Fruit fly (Drosophila melanogaster) Kc167 (cell line): ENCODE measurements around the gene mtsh.

Experiments
- Myc ChIP-seq: fragments of >200 bp; optimal IDR thresholded peaks from 2 replicates; lab custom pipeline; 2017; ENCODE audit warnings: missing external identifiers
- Sin3A ChIP-seq: fragments of >200 bp; optimal IDR thresholded peaks from 2 replicates; lab custom pipeline; 2018; ENCODE audit warnings: missing external identifiers
- h ChIP-seq: fragments of >200 bp; optimal IDR thresholded peaks from 3 replicates; lab custom pipeline; 2018; ENCODE audit warnings: missing external identifiers
- insv ChIP-seq: fragments of >200 bp; optimal IDR thresholded peaks from 3 replicates; lab custom pipeline; 2018; ENCODE audit warnings: missing external identifiers
- psq ChIP-seq: fragments of >200 bp; optimal IDR thresholded peaks from 2 replicates; lab custom pipeline; 2017; ENCODE audit warnings: missing external identifiers
- ttk ChIP-seq: sonication (Bioruptor generic); optimal IDR thresholded peaks from 2 replicates; lab custom pipeline; 2017; ENCODE audit warnings: missing external identifiers

Gene mtsh

dm6 chr2L:8350560-8351171, 31.0 kb upstream of the mtsh start:
- TF ChIP-seq insv (lab: Kevin White, UChicago) = no peak

dm6 chr2L:8346260-8346659, 26.6 kb upstream of the mtsh start, which contains the start of gene CG7778:
Gene CG7778 (plus strand): TSS chr2L:8346620.
- TF ChIP-seq insv (lab: Kevin White, UChicago) (no peak), Sin3A (lab: Kevin White, UChicago) (no peak), h (lab: Kevin White, UChicago) (no peak), psq (no peak), Myc (lab: Kevin White, UChicago) (no peak), ttk (lab: Kevin White, UChicago) (no peak)

dm6 chr2L:8344536-8344935, 24.8 kb upstream of the mtsh start:
- no peak for TF ChIP-seq Sin3A (lab: Kevin White, UChicago)
- TF ChIP-seq h (lab: Kevin White, UChicago) = no peak

dm6 chr2L:8342395-8342794, 22.7 kb upstream of the mtsh start, which contains the start of gene CG14273:
Gene CG14273 (plus strand): TSS chr2L:8342695.
- no peak for TF ChIP-seq h (lab: Kevin White, UChicago)
- no peak for TF ChIP-seq Sin3A (lab: Kevin White, UChicago)

dm6 chr2L:8339751-8340349, 20.1 kb upstream of the mtsh start:
- TF ChIP-seq ttk (lab: Kevin White, UChicago) (no peak), psq (no peak), insv (lab: Kevin White, UChicago) (no peak), Myc (lab: Kevin White, UChicago) (no peak), h (lab: Kevin White, UChicago) (no peak), Sin3A (lab: Kevin White, UChicago) (no peak)

- no peak for TF ChIP-seq Sin3A (lab: Kevin White, UChicago)
- TF ChIP-seq h (lab: Kevin White, UChicago) = no peak
These were observed 18.3 kb upstream of the mtsh start, which contains the start of gene witty for dm6 chr2L:8338039-8338438. Gene witty (plus strand): TSS chr2L:8338287.

- TF ChIP-seq h (lab: Kevin White, UChicago) = no peak
- no peak for TF ChIP-seq psq
- TF ChIP-seq ttk (lab: Kevin White, UChicago) = no peak
- no peak for TF ChIP-seq insv (lab: Kevin White, UChicago)
- no peak for TF ChIP-seq Myc (lab: Kevin White, UChicago)
- no peak for TF ChIP-seq Sin3A (lab: Kevin White, UChicago)
These were observed 15.0 kb upstream of the mtsh start for dm6 chr2L:8334705-8335104.

- no peak for TF ChIP-seq ttk (lab: Kevin White, UChicago)
- no peak for TF ChIP-seq h (lab: Kevin White, UChicago)
- TF ChIP-seq Myc (lab: Kevin White, UChicago) = no peak
- TF ChIP-seq psq = no peak
- no peak for TF ChIP-seq Sin3A (lab: Kevin White, UChicago)
- no peak for TF ChIP-seq insv (lab: Kevin White, UChicago)
These were observed 13.9 kb upstream of the mtsh start for dm6 chr2L:8333624-8334023.

- TF ChIP-seq insv (lab: Kevin White, UChicago) (no peak), psq (no peak), Myc (lab: Kevin White, UChicago) (no peak), h (lab: Kevin White, UChicago) (no peak), Sin3A (lab: Kevin White, UChicago) (no peak), ttk (lab: Kevin White, UChicago) (no peak)
These were observed 13.5 kb upstream of the mtsh start for dm6 chr2L:8333185-8333584.

- no peak for TF ChIP-seq psq
- TF ChIP-seq ttk (lab: Kevin White, UChicago) = no peak
- TF ChIP-seq h (lab: Kevin White, UChicago) = no peak
These were observed 8.9 kb upstream of the mtsh start for dm6 chr2L:8328526-8329097.

- TF ChIP-seq Myc (lab: Kevin White, UChicago) (no peak), h (lab: Kevin White, UChicago) (no peak), Sin3A (lab: Kevin White, UChicago) (no peak), ttk (lab: Kevin White, UChicago) (no peak), insv (lab: Kevin White, UChicago) (no peak)
These were observed 8.1 kb upstream of the mtsh start for dm6 chr2L:8327783-8328327.

- no peak for TF ChIP-seq psq
- TF ChIP-seq insv (lab: Kevin White, UChicago) = no peak
- TF ChIP-seq Myc (lab: Kevin White, UChicago) = no peak
- no peak for TF ChIP-seq ttk (lab: Kevin White, UChicago)
- no peak for TF ChIP-seq h (lab: Kevin White, UChicago)
- TF ChIP-seq Sin3A (lab: Kevin White, UChicago) = no peak
These were observed 7.5 kb upstream of the mtsh start, which contains the start of gene CG14275 for dm6 chr2L:8327272-8327555. Gene CG14275 (plus strand): TSS chr2L:8327456.
